Worm (Caenorhabditis elegans): ENCODE results near the gene F58G1.7.

The F58G1.7 gene

DNA sequence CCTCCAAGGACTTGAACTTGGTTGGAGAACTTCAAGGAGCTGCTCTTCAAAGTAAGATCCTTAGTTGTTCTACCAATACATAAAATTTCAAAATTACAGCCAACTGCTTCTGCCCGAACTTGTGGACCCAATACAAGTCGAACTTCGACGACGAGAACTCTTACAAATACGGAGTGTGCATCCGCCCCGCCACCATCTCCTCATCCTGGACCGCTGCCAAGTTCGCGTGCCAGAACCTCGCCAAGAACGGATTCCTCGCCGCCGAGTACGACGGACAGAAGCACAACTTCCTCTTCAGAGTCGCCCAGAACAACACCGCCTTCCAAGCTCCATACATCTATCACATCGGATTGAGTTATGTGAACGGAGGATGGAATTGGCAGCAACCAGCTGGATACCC lies 51.4 kb downstream of the F58G1.7 start:
- TF ChIP-seq zfh-2 (GFP tag; conservative IDR thresholded peaks at IDR 0.05) (peak; percentile 51; the same call in 1 of the 2 replicates), F33H1.4 (GFP tag; IDR thresholded peaks at IDR 0.05) (no peak)

- TF ChIP-seq lin-54 (GFP tag; optimal IDR thresholded peaks at IDR 0.05) = no peak
- TF ChIP-seq ekl-4 (GFP tag; IDR thresholded peaks at IDR 0.05) = no peak
- no peak for TF ChIP-seq nfyb-1 (GFP tag; IDR thresholded peaks at IDR 0.05)
- TF ChIP-seq nhr-80 (tag; optimal IDR thresholded peaks at IDR 0.05) = peak; percentile 70
- TF ChIP-seq Y95B8A.8 (GFP tag; IDR thresholded peaks at IDR 0.05) = no peak
- no peak for TF ChIP-seq Y53G8AR.9 (GFP tag; conservative IDR thresholded peaks at IDR 0.05)
These were observed 52.9 kb downstream of the F58G1.7 start, which contains the start of the genes clec-62 and clec-63 for ce11 chrII:12895078-12895670. TSS of gene clec-62 (minus strand) at chrII:12895128. TSS of gene clec-63 (plus strand) at chrII:12895638.

Measured in whole organism, young adult.